Worm (Caenorhabditis elegans): ENCODE measurements around the gene gadr-3.

DNA sequence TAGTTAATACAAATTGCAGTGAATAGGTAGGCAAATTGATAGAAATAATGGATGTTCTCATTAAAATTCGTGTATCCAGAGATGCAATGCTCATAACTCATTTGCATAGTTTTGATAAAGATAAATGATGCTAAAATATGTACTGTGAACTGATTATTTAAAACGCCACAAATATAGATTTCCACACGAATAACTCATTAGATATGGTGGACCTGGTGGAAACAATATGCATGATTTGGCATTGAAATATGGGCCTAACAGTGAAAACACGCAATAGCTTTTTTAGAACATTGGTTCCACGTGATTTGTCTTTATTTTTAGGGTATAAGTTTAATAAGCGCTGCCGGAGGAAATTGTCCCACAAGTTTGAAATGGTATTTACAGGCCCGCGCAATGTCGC is 15.5 kb downstream of the gadr-3 start, which contains the start of gene srg-3:
- TF ChIP-seq unc-62 (GFP tag; optimal IDR thresholded peaks at IDR 0.05) (no peak), R02D3.7 (tag; optimal IDR thresholded peaks at IDR 0.05) (no peak), nhr-237 (tag; optimal IDR thresholded peaks at IDR 0.05) (no peak), elt-1 (tag; optimal IDR thresholded peaks at IDR 0.05) (no peak), ama-1 (optimal IDR thresholded peaks at IDR 0.05) (no peak), Y55F3AM.14 (GFP tag; optimal IDR thresholded peaks at IDR 0.05) (no peak)

All from whole organism, L2 larva.